Worm (Caenorhabditis elegans): Measurements from ENCODE around the gene msra-1.
"Not testable (repeated sequence)": the region's sequence is repeated elsewhere in the genome, so short reads cannot be mapped to it uniquely, and the experiment has no call there.

The msra-1 gene

DNA sequence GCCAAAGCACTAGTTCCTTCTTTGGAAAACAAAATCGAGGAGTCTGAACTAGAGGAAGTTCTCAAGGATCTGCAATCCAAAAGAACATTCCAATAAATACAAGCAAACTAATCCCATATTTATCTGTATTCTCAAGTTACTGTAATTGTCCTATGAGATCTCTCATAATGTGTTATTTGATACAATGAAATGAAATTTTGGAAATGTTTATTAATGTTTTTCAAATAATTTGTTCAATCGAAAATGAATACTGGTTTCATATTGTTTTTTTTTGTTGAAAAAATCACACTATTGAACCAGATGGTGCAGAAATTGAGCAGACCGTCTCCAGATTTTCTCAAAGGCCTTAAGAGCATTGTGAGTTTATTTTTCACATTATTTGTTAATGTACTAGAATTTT, 11.1 kb upstream of the msra-1 start, which contains the start of gene F43E2.1:
TSS of gene F43E2.1 (plus strand) at position 301 of the 400 bp plus-strand sequence.
- TF ChIP-seq M03D4.4 (tag; optimal IDR thresholded peaks at IDR 0.05) (no peak), nhr-2 (tag; optimal IDR thresholded peaks at IDR 0.05) (no peak), blmp-1 (tag; optimal IDR thresholded peaks at IDR 0.05) (no peak), nhr-237 (tag; optimal IDR thresholded peaks at IDR 0.05) (no peak), unc-62 (GFP tag; optimal IDR thresholded peaks at IDR 0.05) (no peak), nhr-28 (tag; optimal IDR thresholded peaks at IDR 0.05) (no peak), elt-3 (tag; optimal IDR thresholded peaks at IDR 0.05) (no peak), cnd-1 (tag; optimal IDR thresholded peaks at IDR 0.05) (no peak), ceh-83 (GFP tag; optimal IDR thresholded peaks at IDR 0.05) (no peak), nhr-76 (tag; optimal IDR thresholded peaks at IDR 0.05) (no peak), unc-120 (tag; optimal IDR thresholded peaks at IDR 0.05; ENCODE audit: poor library complexity, severe bottlenecking) (no peak), pha-4 (tag; optimal IDR thresholded peaks at IDR 0.05) (no peak), mls-2 (tag; optimal IDR thresholded peaks at IDR 0.05) (no peak), mab-5 (tag; optimal IDR thresholded peaks at IDR 0.05) (no peak)

DNA sequence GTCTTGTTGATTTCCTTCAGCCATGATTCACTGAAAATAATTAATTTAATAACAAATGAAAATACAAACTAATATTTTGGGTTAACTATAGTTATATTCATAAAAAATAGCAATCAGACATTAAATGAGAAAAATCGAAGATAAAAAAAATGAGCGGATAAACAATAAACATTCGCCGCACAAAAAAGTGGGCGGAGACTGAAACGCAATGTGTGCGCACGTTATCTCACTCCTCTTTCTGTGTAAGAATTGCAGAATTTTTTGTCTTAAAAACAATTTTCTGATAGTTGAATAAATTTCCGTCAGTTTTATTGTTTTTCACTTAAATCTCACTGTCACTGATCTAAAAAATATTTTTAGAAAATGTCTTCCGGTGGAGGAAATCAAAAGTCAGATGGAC, 10.3 kb upstream of the msra-1 start, which contains the start of the genes mtch-1 and rpb-4:
TSS of gene mtch-1 (minus strand) at position 24 of the 400 bp plus-strand sequence.
TSS of gene rpb-4 (plus strand) at position 353 of the 400 bp plus-strand sequence.
- TF ChIP-seq nhr-28 (tag; optimal IDR thresholded peaks at IDR 0.05) (no peak), nhr-237 (tag; optimal IDR thresholded peaks at IDR 0.05) (no peak), hlh-1 (tag; optimal IDR thresholded peaks at IDR 0.05) (peak; percentile 21), ztf-11 (tag; optimal IDR thresholded peaks at IDR 0.05) (no peak), elt-3 (tag; optimal IDR thresholded peaks at IDR 0.05) (no peak), ceh-39 (tag; optimal IDR thresholded peaks at IDR 0.05) (no peak), cnd-1 (tag; optimal IDR thresholded peaks at IDR 0.05) (no peak), drap-1 (GFP tag; optimal IDR thresholded peaks at IDR 0.05) (no peak), bed-3 (GFP tag; optimal IDR thresholded peaks at IDR 0.05) (no peak), ceh-43 (GFP tag; optimal IDR thresholded peaks at IDR 0.05) (no peak), M03D4.4 (tag; optimal IDR thresholded peaks at IDR 0.05) (no peak), ham-2 (GFP tag; optimal IDR thresholded peaks at IDR 0.05) (no peak), ces-1 (GFP tag; optimal IDR thresholded peaks at IDR 0.05) (peak; percentile 3), lsy-2 (tag; optimal IDR thresholded peaks at IDR 0.05) (peak; percentile 29), nhr-12 (tag; optimal IDR thresholded peaks at IDR 0.05) (no peak), pha-4 (tag; optimal IDR thresholded peaks at IDR 0.05) (no peak), mls-2 (tag; optimal IDR thresholded peaks at IDR 0.05) (no peak), sem-2 (GFP tag; optimal IDR thresholded peaks at IDR 0.05) (no peak), elt-1 (tag; optimal IDR thresholded peaks at IDR 0.05; ENCODE audit: borderline replicate concordance, insufficient read depth) (no peak), blmp-1 (tag; optimal IDR thresholded peaks at IDR 0.05) (no peak), zip-8 (tag; optimal IDR thresholded peaks at IDR 0.05) (no peak), unc-39 (tag; optimal IDR thresholded peaks at IDR 0.05) (no peak), nhr-2 (tag; optimal IDR thresholded peaks at IDR 0.05) (no peak), unc-62 (GFP tag; optimal IDR thresholded peaks at IDR 0.05) (no peak), mep-1 (tag; optimal IDR thresholded peaks at IDR 0.05) (peak; percentile 58), tbx-8 (GFP tag; optimal IDR thresholded peaks at IDR 0.05) (no peak)

DNA sequence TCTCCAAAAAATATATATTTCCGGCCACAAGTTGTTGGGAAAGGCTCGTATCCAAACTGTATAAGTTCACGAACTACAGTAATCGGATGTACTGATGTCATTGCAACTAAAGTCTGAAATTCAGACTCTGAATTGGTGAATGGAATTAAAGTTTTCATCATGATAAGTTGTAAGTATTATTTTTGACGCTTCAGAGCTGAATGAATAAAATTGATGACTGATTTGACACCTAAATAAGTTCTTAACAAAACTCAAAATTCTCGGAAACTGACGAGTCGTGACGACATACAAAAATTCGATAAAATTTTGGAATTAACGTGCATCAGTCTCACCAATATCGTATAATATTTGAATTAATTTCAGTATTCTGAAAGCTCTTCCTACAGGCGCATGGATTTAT, 6.4 kb upstream of the msra-1 start, which contains the start of gene F43E2.11:
TSS of gene F43E2.11 (minus strand) at position 101 of the 400 bp plus-strand sequence.
- not testable (repeated sequence) for TF ChIP-seq ztf-11 (tag; optimal IDR thresholded peaks at IDR 0.05); hlh-1 (tag; optimal IDR thresholded peaks at IDR 0.05); bed-3 (GFP tag; optimal IDR thresholded peaks at IDR 0.05)

- TF ChIP-seq cnd-1 (tag; optimal IDR thresholded peaks at IDR 0.05) = no peak
- no peak for TF ChIP-seq nhr-76 (tag; optimal IDR thresholded peaks at IDR 0.05)
- no peak for TF ChIP-seq pha-4 (tag; optimal IDR thresholded peaks at IDR 0.05)
- no peak for TF ChIP-seq M03D4.4 (tag; optimal IDR thresholded peaks at IDR 0.05)
- TF ChIP-seq sem-2 (GFP tag; optimal IDR thresholded peaks at IDR 0.05) = no peak
- no peak for TF ChIP-seq unc-120 (tag; optimal IDR thresholded peaks at IDR 0.05; ENCODE audit: poor library complexity, severe bottlenecking)
- no peak for TF ChIP-seq blmp-1 (tag; optimal IDR thresholded peaks at IDR 0.05)
Observed at ce11 chrII:7368761-7369160, 4.9 kb upstream of the msra-1 start, which contains the start of gene F43E2.6. Gene F43E2.6, minus strand, starts transcription at chrII:7368861.

- TF ChIP-seq mep-1 (tag; optimal IDR thresholded peaks at IDR 0.05) (no peak), blmp-1 (tag; optimal IDR thresholded peaks at IDR 0.05) (peak; percentile 75), unc-62 (GFP tag; optimal IDR thresholded peaks at IDR 0.05) (peak; percentile 3)
Observed at ce11 chrII:7358489-7358943, 5.3 kb downstream of the msra-1 start, which contains the start of gene insc-1. Gene insc-1, plus strand, starts transcription at chrII:7358893.

Measured in whole organism, mixed stage, embryonic.